Worm (Caenorhabditis elegans) whole organism, L3 larva: Measurements from ENCODE around the gene str-193.

Source experiments
- R02D3.7 ChIP-seq: fragments of 150-350 bp; optimal IDR thresholded peaks from 2 replicates; lab custom pipeline; 2014; ENCODE audit warnings: missing biosample characterization, missing genetic modification characterization
- ZK546.5 ChIP-seq: sonication (generic microtip); optimal IDR thresholded peaks from 2 replicates; lab custom pipeline; 2017; ENCODE audit warnings: missing biosample characterization, missing genetic modification characterization
- aly-2 ChIP-seq: fragments of 150-350 bp; optimal IDR thresholded peaks from 2 replicates; lab custom pipeline; 2014; ENCODE audit warnings: missing biosample characterization, missing genetic modification characterization
- ama-1 ChIP-seq: fragments of 150-350 bp; optimal IDR thresholded peaks from 2 replicates; lab custom pipeline; 2018
- ceh-16 ChIP-seq: sonication (generic microtip); optimal IDR thresholded peaks from 2 replicates; lab custom pipeline; 2017; ENCODE audit warnings: missing biosample characterization, missing genetic modification characterization
- ceh-28 ChIP-seq: fragments of 150-350 bp; optimal IDR thresholded peaks from 2 replicates; lab custom pipeline; 2014; ENCODE audit warnings: missing biosample characterization, missing genetic modification reagents, missing genetic modification characterization
- ceh-9 ChIP-seq: sonication (generic microtip); optimal IDR thresholded peaks from 2 replicates; lab custom pipeline; 2018; ENCODE audit warnings: missing biosample characterization, missing genetic modification characterization
- daf-12 ChIP-seq: fragments of 150-350 bp; optimal IDR thresholded peaks from 2 replicates; lab custom pipeline; 2014; ENCODE audit warnings: missing biosample characterization, missing genetic modification reagents, missing genetic modification characterization
- egl-27 ChIP-seq: sonication (generic microtip); optimal IDR thresholded peaks from 4 replicates; lab custom pipeline; 2017; ENCODE audit warnings: missing biosample characterization, missing genetic modification reagents, missing genetic modification characterization
- elt-1 ChIP-seq: fragments of 150-350 bp; optimal IDR thresholded peaks from 2 replicates; lab custom pipeline; 2014; ENCODE audit warnings: missing biosample characterization, missing genetic modification characterization
- elt-2 ChIP-seq: sonication (generic microtip); optimal IDR thresholded peaks from 2 replicates; lab custom pipeline; 2016; ENCODE audit warnings: missing genetic modification reagents, mild to moderate bottlenecking, missing genetic modification characterization, missing compliant biosample characterization
- fkh-2 ChIP-seq: fragments of 150-350 bp; optimal IDR thresholded peaks from 2 replicates; lab custom pipeline; 2014; ENCODE audit warnings: missing biosample characterization, missing genetic modification reagents, missing genetic modification characterization
- fos-1 ChIP-seq: fragments of 150-350 bp; optimal IDR thresholded peaks from 2 replicates; lab custom pipeline; 2014; ENCODE audit warnings: missing biosample characterization, missing genetic modification characterization
- hmg-11 ChIP-seq: sonication (generic microtip); optimal IDR thresholded peaks from 2 replicates; lab custom pipeline; 2016; ENCODE audit warnings: missing genetic modification characterization, missing compliant biosample characterization
- jun-1 ChIP-seq: fragments of 150-350 bp; optimal IDR thresholded peaks from 2 replicates; lab custom pipeline; 2014; ENCODE audit warnings: missing biosample characterization, missing genetic modification reagents, missing genetic modification characterization
- lin-15B ChIP-seq: fragments of 150-350 bp; optimal IDR thresholded peaks from 2 replicates; lab custom pipeline; 2014; ENCODE audit warnings: missing biosample characterization, missing genetic modification characterization
- lin-39 ChIP-seq: fragments of 150-350 bp; optimal IDR thresholded peaks from 2 replicates; lab custom pipeline; 2018; ENCODE audit warnings: missing biosample characterization, missing genetic modification reagents, missing genetic modification characterization
- lsy-12 ChIP-seq: sonication (generic microtip); optimal IDR thresholded peaks from 2 replicates; lab custom pipeline; 2016; ENCODE audit warnings: mild to moderate bottlenecking, missing genetic modification characterization, missing compliant biosample characterization
- mdl-1 ChIP-seq: fragments of 150-350 bp; optimal IDR thresholded peaks from 2 replicates; lab custom pipeline; 2014; ENCODE audit warnings: missing biosample characterization, missing genetic modification characterization
- mml-1 ChIP-seq: fragments of 150-350 bp; sonication (generic microtip); optimal IDR thresholded peaks from 3 replicates; lab custom pipeline; 2014; ENCODE audit warnings: missing biosample characterization, missing genetic modification characterization
- nhr-12 ChIP-seq: fragments of 150-350 bp; optimal IDR thresholded peaks from 2 replicates; lab custom pipeline; 2014; ENCODE audit warnings: missing biosample characterization, missing genetic modification characterization
- nhr-23 ChIP-seq: fragments of 150-350 bp; optimal IDR thresholded peaks from 2 replicates; lab custom pipeline; 2014; ENCODE audit warnings: missing biosample characterization, missing genetic modification reagents, missing genetic modification characterization
- nhr-237 ChIP-seq: fragments of 150-350 bp; optimal IDR thresholded peaks from 2 replicates; lab custom pipeline; 2014; ENCODE audit warnings: missing biosample characterization, missing genetic modification characterization
- nhr-25 ChIP-seq: sonication (generic microtip); optimal IDR thresholded peaks from 2 replicates; lab custom pipeline; 2017; ENCODE audit warnings: missing biosample characterization, missing genetic modification characterization
- nhr-28 ChIP-seq: fragments of 150-350 bp; optimal IDR thresholded peaks from 2 replicates; lab custom pipeline; 2014; ENCODE audit warnings: missing biosample characterization, missing genetic modification characterization
- nhr-43 ChIP-seq: sonication (generic microtip); optimal IDR thresholded peaks from 2 replicates; lab custom pipeline; 2016; ENCODE audit warnings: mild to moderate bottlenecking, missing genetic modification characterization, missing compliant biosample characterization; ENCODE audit not compliant: poor library complexity, severe bottlenecking
- nhr-76 ChIP-seq: fragments of 150-350 bp; sonication (generic microtip); optimal IDR thresholded peaks from 5 replicates; lab custom pipeline; 2014; ENCODE audit warnings: missing biosample characterization, missing genetic modification characterization
- pha-4 ChIP-seq: fragments of 150-350 bp; optimal IDR thresholded peaks from 2 replicates; lab custom pipeline; 2014; ENCODE audit warnings: missing biosample characterization, missing genetic modification reagents, missing genetic modification characterization
- pqm-1 ChIP-seq: fragments of 150-350 bp; optimal IDR thresholded peaks from 2 replicates; lab custom pipeline; 2017; ENCODE audit warnings: missing biosample characterization, missing genetic modification characterization, inconsistent platforms
- snpc-4 ChIP-seq: fragments of 150-350 bp; optimal IDR thresholded peaks from 2 replicates; lab custom pipeline; 2014; ENCODE audit warnings: missing biosample characterization, missing genetic modification characterization
- tbx-2 ChIP-seq: sonication (generic microtip); optimal IDR thresholded peaks from 2 replicates; lab custom pipeline; 2016; ENCODE audit warnings: mild to moderate bottlenecking, missing genetic modification characterization, missing compliant biosample characterization
- unc-62 ChIP-seq: fragments of 150-350 bp; sonication (generic microtip); optimal IDR thresholded peaks from 4 replicates; lab custom pipeline; 2014; ENCODE audit warnings: missing biosample characterization, missing genetic modification reagents, missing genetic modification characterization
- zag-1 ChIP-seq: fragments of 150-350 bp; optimal IDR thresholded peaks from 2 replicates; lab custom pipeline; 2014; ENCODE audit warnings: missing biosample characterization, missing genetic modification characterization
- ztf-11 ChIP-seq: fragments of 150-350 bp; optimal IDR thresholded peaks from 2 replicates; lab custom pipeline; 2014; ENCODE audit warnings: missing biosample characterization, missing genetic modification characterization
- ztf-4 ChIP-seq: fragments of 150-350 bp; optimal IDR thresholded peaks from 2 replicates; lab custom pipeline; 2014; ENCODE audit warnings: missing biosample characterization, missing genetic modification characterization

The str-193 gene

ce11 chrV:9799076-9799475, 22.5 kb downstream of the str-193 start, which contains the start of gene F46B6.13:
F46B6.13 (minus strand) TSS chrV:9799176.
- TF ChIP-seq nhr-25 (tag; lab: Kevin White, UChicago) = no peak
- TF ChIP-seq ceh-28 (tag; lab: Kevin White, UChicago) = no peak
- no peak for TF ChIP-seq lin-39 (tag; lab: Kevin White, UChicago)
- TF ChIP-seq mdl-1 (tag; lab: Kevin White, UChicago) = no peak
- no peak for TF ChIP-seq nhr-23
- no peak for TF ChIP-seq egl-27 (tag; lab: Kevin White, UChicago)
- TF ChIP-seq ztf-4 (tag; lab: Kevin White, UChicago) = no peak
- no peak for TF ChIP-seq ceh-16 (tag; lab: Kevin White, UChicago)
- no peak for TF ChIP-seq nhr-12 (tag; lab: Kevin White, UChicago)
- no peak for TF ChIP-seq unc-62
- no peak for TF ChIP-seq nhr-43 (tag; lab: Kevin White, UChicago)
- no peak for TF ChIP-seq R02D3.7 (tag; lab: Kevin White, UChicago)
- TF ChIP-seq ztf-11 (tag; lab: Kevin White, UChicago) = no peak
- TF ChIP-seq nhr-237 (tag; lab: Kevin White, UChicago) = no peak
- TF ChIP-seq aly-2 = no peak
- no peak for TF ChIP-seq ceh-9 (tag; lab: Kevin White, UChicago)
- no peak for TF ChIP-seq daf-12 (tag; lab: Kevin White, UChicago)
- TF ChIP-seq elt-2 (tag; lab: Kevin White, UChicago) = no peak
- no peak for TF ChIP-seq fos-1 (tag; lab: Kevin White, UChicago)
- no peak for TF ChIP-seq elt-1 (tag; lab: Kevin White, UChicago)

- no peak for TF ChIP-seq pqm-1 (tag; lab: Kevin White, UChicago)
- TF ChIP-seq nhr-12 (tag; lab: Kevin White, UChicago) = no peak
- no peak for TF ChIP-seq egl-27 (tag; lab: Kevin White, UChicago)
- TF ChIP-seq hmg-11 = no peak
- no peak for TF ChIP-seq ama-1 (lab: Kevin White, UChicago)
- TF ChIP-seq elt-1 (tag; lab: Kevin White, UChicago) = no peak
- TF ChIP-seq lsy-12 = no peak
- TF ChIP-seq ceh-28 (tag; lab: Kevin White, UChicago) = no peak
- no peak for TF ChIP-seq lin-15B
- TF ChIP-seq ZK546.5 (tag; lab: Kevin White, UChicago) = no peak
- no peak for TF ChIP-seq mml-1 (tag; lab: Kevin White, UChicago)
- no peak for TF ChIP-seq tbx-2 (tag; lab: Kevin White, UChicago)
- TF ChIP-seq mdl-1 (tag; lab: Kevin White, UChicago) = no peak
These were observed 23.4 kb downstream of the str-193 start for ce11 chrV:9798212-9798611.

DNA sequence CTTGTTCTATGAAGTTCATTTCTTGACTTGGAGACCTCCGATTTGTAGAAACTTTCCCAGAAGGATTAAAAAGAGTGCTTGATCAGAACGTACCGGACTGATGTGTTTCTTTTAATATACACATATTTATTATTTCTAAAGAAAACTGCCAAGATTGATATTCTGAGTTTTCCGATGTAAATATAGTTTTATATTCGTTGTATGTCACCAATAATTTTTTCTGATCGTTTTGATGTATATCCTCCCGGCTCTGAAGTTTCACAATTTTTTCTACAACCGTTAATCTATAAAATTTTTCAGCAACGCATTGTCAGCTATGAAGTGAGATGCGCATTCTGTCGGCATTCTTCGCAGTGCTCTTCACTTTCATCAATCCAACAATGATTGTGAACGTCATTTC, 25.1 kb downstream of the str-193 start, which contains the start of gene F46B6.9:
Gene F46B6.9 (plus strand): TSS at position 301 of the 400 bp plus-strand sequence.
- no peak for TF ChIP-seq pha-4 (tag; lab: Kevin White, UChicago)
- no peak for TF ChIP-seq fkh-2 (tag; lab: Kevin White, UChicago)
- no peak for TF ChIP-seq nhr-23
- no peak for TF ChIP-seq jun-1 (tag; lab: Kevin White, UChicago)
- TF ChIP-seq elt-1 (tag; lab: Kevin White, UChicago) = no peak

- TF ChIP-seq ztf-11 (tag; lab: Kevin White, UChicago) (no peak), snpc-4 (tag; lab: Kevin White, UChicago) (no peak), nhr-76 (tag; lab: Kevin White, UChicago) (no peak), zag-1 (tag; lab: Kevin White, UChicago) (no peak), nhr-28 (tag; lab: Kevin White, UChicago) (no peak)
These were observed 25.6 kb downstream of the str-193 start for ce11 chrV:9796002-9796401.

- TF ChIP-seq ztf-4 (tag; lab: Kevin White, UChicago) (no peak), nhr-43 (tag; lab: Kevin White, UChicago) (no peak), elt-2 (tag; lab: Kevin White, UChicago) (peak; percentile 23), lin-39 (tag; lab: Kevin White, UChicago) (no peak), R02D3.7 (tag; lab: Kevin White, UChicago) (no peak)
- TF ChIP-seq, all 47 proteins: peak for 1
These were observed 26.6 kb downstream of the str-193 start for ce11 chrV:9794997-9795396.
